Fruit fly (Drosophila melanogaster): ENCODE results near the gene Dhc64C.

dm6 chr3L:4860370-4860769 lies 34.9 kb upstream of the Dhc64C start, which contains the start of gene CG32235:
- no peak for TF ChIP-seq svp (GFP tag)
- TF ChIP-seq CG6808 (GFP tag; optimal IDR thresholded peaks at IDR 0.05): no peak
- TF ChIP-seq cyc (GFP tag; optimal IDR thresholded peaks at IDR 0.05): no peak
- no peak for TF ChIP-seq Hr39 (GFP tag; optimal IDR thresholded peaks at IDR 0.05)
- TF ChIP-seq vri (GFP tag; optimal IDR thresholded peaks at IDR 0.05): no peak
- no peak for TF ChIP-seq pdm3 (GFP tag; optimal IDR thresholded peaks at IDR 0.05)

Measured in whole organism, prepupa.